Fruit fly (Drosophila melanogaster) whole organism, pupa: ENCODE data around the gene Ptpa.

Experiments used
- CG10348 ChIP-seq: fragments of 200-800 bp; sonication (Bioruptor generic); IDR thresholded peaks from 2 replicates; pipeline ENCODE4 v1.3.6; 2022; ENCODE audit warnings: missing biosample characterization, missing genetic modification characterization
- CG12605 ChIP-seq: fragments of 200-800 bp; sonication (Bioruptor generic); IDR thresholded peaks from 2 replicates; pipeline ENCODE4 v1.3.6; 2022; ENCODE audit warnings: missing biosample characterization, missing genetic modification characterization
- CG13204 ChIP-seq: fragments of 200-800 bp; sonication (Bioruptor generic); optimal IDR thresholded peaks from 2 replicates; lab custom pipeline; 2018; ENCODE audit warnings: missing biosample characterization, mild to moderate bottlenecking, missing genetic modification characterization, moderate library complexity
- CG14655 ChIP-seq: fragments of 200-800 bp; sonication (Bioruptor generic); optimal IDR thresholded peaks from 3 replicates; lab custom pipeline; 2017; ENCODE audit warnings: mild to moderate bottlenecking, missing biosample characterization, missing genetic modification reagents, missing genetic modification characterization
- CG15710 ChIP-seq: fragments of 200-800 bp; sonication (Bioruptor generic); optimal IDR thresholded peaks from 2 replicates; lab custom pipeline; 2018; ENCODE audit warnings: missing biosample characterization, mild to moderate bottlenecking, missing genetic modification characterization, moderate library complexity
- CG17806 ChIP-seq: fragments of 200-800 bp; sonication (Bioruptor generic); optimal IDR thresholded peaks from 2 replicates; lab custom pipeline; 2018; ENCODE audit warnings: missing biosample characterization, mild to moderate bottlenecking, missing genetic modification characterization, moderate library complexity
- CG32121 ChIP-seq: fragments of 200-800 bp; sonication (Bioruptor generic); IDR thresholded peaks from 2 replicates; pipeline ENCODE4 v1.3.6; 2022; ENCODE audit warnings: missing biosample characterization, missing genetic modification characterization
- CG34367 ChIP-seq: fragments of 200-800 bp; sonication (Bioruptor generic); optimal IDR thresholded peaks from 2 replicates; lab custom pipeline; 2018; ENCODE audit warnings: missing biosample characterization, mild to moderate bottlenecking, missing genetic modification characterization
- CG4496 ChIP-seq: fragments of 200-800 bp; sonication (Bioruptor generic); IDR thresholded peaks from 3 replicates; pipeline ENCODE4 v1.3.6; 2022; ENCODE audit warnings: missing biosample characterization, missing genetic modification characterization
- CG8159 ChIP-seq: fragments of 200-800 bp; sonication (Bioruptor generic); optimal IDR thresholded peaks from 3 replicates; lab custom pipeline; 2018; ENCODE audit warnings: missing biosample characterization, mild to moderate bottlenecking, missing genetic modification characterization, moderate library complexity
- CG8301 ChIP-seq: fragments of 200-800 bp; sonication (Bioruptor generic); optimal IDR thresholded peaks from 2 replicates; lab custom pipeline; 2018; ENCODE audit warnings: missing biosample characterization, mild to moderate bottlenecking, missing genetic modification characterization
- CG9948 ChIP-seq: fragments of 200-800 bp; sonication (Bioruptor generic); optimal IDR thresholded peaks from 2 replicates; lab custom pipeline; 2018; ENCODE audit warnings: missing biosample characterization, mild to moderate bottlenecking, missing genetic modification characterization, moderate library complexity
- D1 ChIP-seq: fragments of 200-800 bp; sonication (Bioruptor generic); optimal IDR thresholded peaks from 2 replicates; lab custom pipeline; 2018; ENCODE audit warnings: missing biosample characterization, mild to moderate bottlenecking, missing genetic modification characterization, moderate library complexity
- EcR ChIP-seq: fragments of 200-800 bp; sonication (Bioruptor generic); optimal IDR thresholded peaks from 3 replicates; lab custom pipeline; 2019; ENCODE audit warnings: missing biosample characterization, missing genetic modification characterization, mild to moderate bottlenecking, moderate library complexity, missing genetic modification reagents
- Ets98B ChIP-seq: fragments of 200-800 bp; sonication (Bioruptor generic); IDR thresholded peaks from 2 replicates; pipeline ENCODE4 v1.3.6; 2022; ENCODE audit warnings: missing biosample characterization, missing genetic modification characterization
- Pif1A ChIP-seq: fragments of 200-800 bp; sonication (Bioruptor generic); optimal IDR thresholded peaks from 3 replicates; lab custom pipeline; 2016; ENCODE audit warnings: missing biosample characterization, missing genetic modification characterization
- Pif1B ChIP-seq: fragments of 200-800 bp; sonication (Bioruptor generic); optimal IDR thresholded peaks from 3 replicates; lab custom pipeline; 2016; ENCODE audit warnings: missing biosample characterization, missing genetic modification characterization
- Snoo ChIP-seq: fragments of 200-800 bp; sonication (Bioruptor generic); optimal IDR thresholded peaks from 3 replicates; lab custom pipeline; 2017; ENCODE audit warnings: missing biosample characterization, mild to moderate bottlenecking, missing genetic modification characterization, inconsistent platforms
- fd96Ca ChIP-seq: fragments of 200-800 bp; sonication (Bioruptor generic); IDR thresholded peaks from 3 replicates; pipeline ENCODE4 v1.3.6; 2022; ENCODE audit warnings: missing biosample characterization, missing genetic modification characterization
- gl ChIP-seq: fragments of 200-800 bp; sonication (Bioruptor generic); optimal IDR thresholded peaks from 2 replicates; lab custom pipeline; 2018; ENCODE audit warnings: missing biosample characterization, mild to moderate bottlenecking, missing genetic modification characterization
- rn ChIP-seq: fragments of 200-800 bp; sonication (Bioruptor generic); IDR thresholded peaks from 2 replicates; pipeline ENCODE4 v1.3.6; 2022; ENCODE audit warnings: missing biosample characterization, missing genetic modification characterization

Ptpa gene

DNA sequence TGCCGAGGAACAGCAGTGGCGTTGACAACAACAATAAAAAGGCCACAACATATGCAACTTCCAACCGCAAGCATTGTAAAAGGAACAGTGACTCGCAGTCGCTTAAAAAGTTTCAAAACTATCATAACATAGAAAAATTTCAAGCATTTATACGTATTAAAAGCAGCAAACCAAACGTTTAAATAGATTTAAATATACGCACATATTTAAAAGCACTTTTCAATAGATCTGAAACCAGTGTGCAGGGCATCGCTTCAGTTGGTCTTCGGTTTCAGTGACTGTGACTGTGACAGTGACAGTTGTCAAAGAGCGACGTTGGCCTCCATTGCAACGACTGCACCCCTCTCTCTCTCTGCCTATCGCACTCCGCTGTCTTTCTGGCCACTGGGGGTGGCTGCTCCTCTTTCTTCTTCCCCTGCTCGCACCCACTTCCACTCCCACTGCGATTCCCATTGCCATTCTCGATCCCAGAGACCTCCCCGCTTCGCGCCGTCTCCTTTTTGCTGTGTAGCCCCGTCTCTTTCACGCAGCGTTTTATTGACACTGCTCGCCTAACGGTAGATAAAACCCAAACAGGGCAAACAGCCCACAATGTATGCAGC lies 28.6 kb upstream of the Ptpa start:
- TF ChIP-seq CG8301 (tag; lab: Kevin White, UChicago) (peak; percentile 88), CG10348 (peak; percentile 44; the same call in 1 of the 2 replicates), CG9948 (tag; lab: Kevin White, UChicago) (peak; percentile 92), CG15710 (tag; lab: Kevin White, UChicago) (peak; percentile 96), Snoo (peak; percentile 87), CG8159 (tag; lab: Kevin White, UChicago) (peak; percentile 93), CG32121 (peak; percentile 97), CG34367 (tag; lab: Kevin White, UChicago) (peak; percentile 89), fd96Ca (peak; percentile 97), EcR (GFP tag; lab: Kevin White, UChicago) (peak; percentile 73), rn (GFP tag; lab: Robert Waterston, UW) (peak; percentile 95), CG17806 (tag; lab: Kevin White, UChicago) (peak; percentile 93), CG4496 (peak; percentile 99), Pif1A (GFP tag; lab: Kevin White, UChicago) (peak; percentile 95), gl (peak; percentile 83), D1 (tag; lab: Kevin White, UChicago) (peak; percentile 79), Pif1B (GFP tag; lab: Kevin White, UChicago) (peak; percentile 94), CG14655 (GFP tag; lab: Kevin White, UChicago) (peak; percentile 90), CG12605 (peak; percentile 95), CG13204 (GFP tag; lab: Kevin White, UChicago) (peak; percentile 64), Ets98B (peak; percentile 97)

DNA sequence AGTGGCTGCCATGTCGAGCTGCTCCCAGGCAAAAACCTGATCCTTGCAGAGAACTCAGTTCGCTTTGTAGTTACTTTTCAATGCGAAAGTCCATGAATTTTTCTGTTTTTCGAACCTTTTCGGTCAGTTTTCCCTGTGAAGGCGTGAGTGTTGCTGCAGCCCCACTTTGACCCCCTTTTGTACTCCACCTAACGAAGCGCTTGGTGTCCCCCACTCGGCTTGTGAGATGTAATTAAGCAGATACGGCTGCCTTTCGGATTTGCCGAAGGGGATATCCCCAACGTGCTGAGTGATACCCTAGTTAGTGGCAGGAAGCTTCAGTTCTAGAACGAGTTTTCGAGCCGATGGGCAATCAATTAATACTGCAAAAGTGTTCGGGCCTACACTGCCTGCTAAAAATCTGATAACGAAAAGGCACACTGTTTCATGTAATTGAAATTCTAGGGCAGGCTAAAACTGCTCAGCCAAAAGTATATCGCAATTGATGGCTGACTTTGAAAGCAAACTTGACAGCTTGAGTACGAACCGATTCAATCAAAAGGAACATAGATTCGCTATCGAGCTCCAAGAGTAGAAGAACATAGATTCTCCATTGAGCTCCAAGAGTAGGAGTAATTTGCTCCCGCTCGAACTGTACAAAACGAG lies 25.1 kb upstream of the Ptpa start:
- TF ChIP-seq D1 (tag; lab: Kevin White, UChicago), result no peak
- TF ChIP-seq CG4496, result 0 out of 3 replicates have a peak, but pooled peaks have one; percentile 8
- peak; percentile 59 for TF ChIP-seq EcR (GFP tag; lab: Kevin White, UChicago)
- TF ChIP-seq Snoo, result no peak
- peak; percentile 25 for TF ChIP-seq CG17806 (tag; lab: Kevin White, UChicago)
- peak; percentile 47 for TF ChIP-seq CG34367 (tag; lab: Kevin White, UChicago)
- TF ChIP-seq CG9948 (tag; lab: Kevin White, UChicago), result peak; percentile 47
- TF ChIP-seq CG14655 (GFP tag; lab: Kevin White, UChicago), result peak; percentile 26
- 0 out of 3 replicates have a peak, but pooled peaks have one; percentile 21 for TF ChIP-seq fd96Ca
- peak; percentile 2 for TF ChIP-seq CG13204 (GFP tag; lab: Kevin White, UChicago)
- no peak for TF ChIP-seq gl
- TF ChIP-seq CG8159 (tag; lab: Kevin White, UChicago), result peak; percentile 70
- TF ChIP-seq CG10348, result no peak
- TF ChIP-seq Ets98B, result no peak
- TF ChIP-seq rn (GFP tag; lab: Robert Waterston, UW), result no peak
- no peak for TF ChIP-seq Pif1A (GFP tag; lab: Kevin White, UChicago)
- TF ChIP-seq Pif1B (GFP tag; lab: Kevin White, UChicago), result peak; percentile 6
- no peak for TF ChIP-seq CG12605
- peak; percentile 4 for TF ChIP-seq CG8301 (tag; lab: Kevin White, UChicago)
- TF ChIP-seq CG32121, result no peak
- TF ChIP-seq CG15710 (tag; lab: Kevin White, UChicago), result peak; percentile 72

DNA sequence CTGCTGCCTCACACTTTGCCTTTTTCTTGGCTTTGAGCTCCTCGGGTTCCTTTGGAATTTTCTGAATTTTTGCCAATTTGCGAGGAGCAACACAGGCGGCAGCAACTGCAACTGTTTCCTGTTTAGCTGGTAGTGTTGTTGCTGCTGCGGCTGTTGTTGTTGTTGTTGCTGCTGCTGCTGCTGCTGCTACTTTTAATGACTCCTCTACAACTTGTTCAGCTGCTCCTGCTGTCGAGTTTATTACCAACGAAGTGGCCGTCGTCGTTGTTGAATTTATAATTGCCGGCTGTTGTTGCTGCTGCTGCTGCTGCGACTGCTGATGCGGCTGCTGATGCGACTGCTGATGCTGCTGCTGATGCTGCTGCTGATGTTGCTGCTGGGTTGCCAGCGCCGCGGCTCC lies 23.9 kb upstream of the Ptpa start:
- TF ChIP-seq Pif1A (GFP tag; lab: Kevin White, UChicago), result no peak
- TF ChIP-seq CG13204 (GFP tag; lab: Kevin White, UChicago), result peak; percentile 76
- no peak; the same call in 2 of the 3 replicates for TF ChIP-seq CG4496
- TF ChIP-seq EcR (GFP tag; lab: Kevin White, UChicago), result peak; percentile 35
- TF ChIP-seq, all 21 proteins: peak for 2

DNA sequence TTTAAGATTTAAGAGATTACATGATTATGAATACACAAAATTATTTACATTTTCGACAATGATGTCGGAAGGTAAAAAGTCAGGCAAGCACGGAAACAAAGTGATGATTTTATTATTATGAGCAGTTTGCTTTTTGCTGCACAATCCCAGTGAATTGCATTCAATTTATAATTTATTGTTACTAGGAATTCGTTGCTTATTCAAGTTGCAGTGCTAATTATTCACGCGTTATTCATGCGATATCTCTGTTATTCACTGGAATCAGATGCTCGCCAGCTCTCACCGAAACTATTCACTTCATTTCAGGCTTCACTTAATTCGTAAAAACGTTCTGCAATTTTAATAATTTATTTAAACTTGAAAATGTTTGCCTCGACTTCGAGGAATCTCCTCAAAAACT lies 23.0 kb upstream of the Ptpa start:
- TF ChIP-seq EcR (GFP tag; lab: Kevin White, UChicago), result no peak
- TF ChIP-seq CG32121, result no peak
- TF ChIP-seq rn (GFP tag; lab: Robert Waterston, UW), result no peak
- no peak for TF ChIP-seq CG9948 (tag; lab: Kevin White, UChicago)
- no peak for TF ChIP-seq CG8301 (tag; lab: Kevin White, UChicago)
- TF ChIP-seq CG10348, result no peak
- TF ChIP-seq CG4496, result no peak
- TF ChIP-seq Pif1A (GFP tag; lab: Kevin White, UChicago), result no peak
- TF ChIP-seq fd96Ca, result no peak
- TF ChIP-seq, all 21 proteins: peak for 0

DNA sequence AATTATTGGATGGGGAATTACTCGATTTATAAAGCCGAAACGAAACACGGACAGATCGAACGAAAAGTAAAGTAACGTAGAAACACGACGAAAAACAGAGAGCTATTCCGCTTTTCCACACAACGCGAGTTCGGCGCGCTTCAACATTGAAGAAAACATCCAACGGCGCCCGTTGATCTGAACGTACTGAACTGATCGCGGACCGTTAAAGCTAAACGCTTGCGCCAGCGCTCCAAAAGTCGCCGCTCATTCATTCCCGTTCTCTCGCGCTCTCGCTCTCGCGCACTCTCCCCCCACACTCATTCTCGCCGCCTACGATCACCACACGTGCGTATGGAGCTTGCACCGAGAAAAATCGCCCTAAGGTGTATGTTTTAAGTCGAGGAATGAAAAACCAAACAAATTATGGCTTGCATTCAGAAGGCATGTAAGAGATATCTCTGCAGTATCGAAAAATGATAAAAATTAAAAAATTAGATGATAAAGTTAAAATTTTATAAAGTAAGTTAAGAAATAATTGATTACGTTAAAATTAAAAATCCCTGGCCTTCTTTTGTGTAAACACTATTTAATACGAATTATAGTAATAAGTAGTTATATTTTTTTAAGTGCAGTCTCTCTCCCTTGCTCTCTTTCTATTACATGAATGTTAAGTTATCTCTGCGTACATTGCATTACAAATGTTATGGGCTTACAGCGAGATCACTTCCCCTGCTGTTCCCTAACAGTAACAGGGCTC lies 22.0 kb upstream of the Ptpa start, which contains the start of gene E23:
E23 (minus strand) TSS at position 188 of the 739 bp plus-strand sequence.
- peak; percentile 98 for TF ChIP-seq Pif1B (GFP tag; lab: Kevin White, UChicago)
- TF ChIP-seq EcR (GFP tag; lab: Kevin White, UChicago), result peak; percentile 71
- TF ChIP-seq CG15710 (tag; lab: Kevin White, UChicago), result peak; percentile 98
- peak; percentile 96 for TF ChIP-seq CG34367 (tag; lab: Kevin White, UChicago)
- peak; percentile 97 for TF ChIP-seq D1 (tag; lab: Kevin White, UChicago)
- peak; percentile 91 for TF ChIP-seq CG10348
- TF ChIP-seq rn (GFP tag; lab: Robert Waterston, UW), result peak; percentile 94
- TF ChIP-seq Snoo, result peak; percentile 99
- peak; percentile 97 for TF ChIP-seq Ets98B
- peak; percentile 97 for TF ChIP-seq Pif1A (GFP tag; lab: Kevin White, UChicago)
- peak; percentile 89 for TF ChIP-seq gl
- peak; percentile 98 for TF ChIP-seq CG17806 (tag; lab: Kevin White, UChicago)
- TF ChIP-seq CG4496, result peak; percentile 98
- TF ChIP-seq CG14655 (GFP tag; lab: Kevin White, UChicago), result peak; percentile 99
- TF ChIP-seq fd96Ca, result peak; percentile 96
- peak; percentile 98 for TF ChIP-seq CG8159 (tag; lab: Kevin White, UChicago)
- peak; percentile 93 for TF ChIP-seq CG13204 (GFP tag; lab: Kevin White, UChicago)
- peak; percentile 96 for TF ChIP-seq CG12605
- peak; percentile 99 for TF ChIP-seq CG9948 (tag; lab: Kevin White, UChicago)
- peak; percentile 98 for TF ChIP-seq CG8301 (tag; lab: Kevin White, UChicago)
- TF ChIP-seq CG32121, result peak; percentile 99
